Worm (Caenorhabditis elegans) whole organism, young adult: ENCODE data around the gene T01H10.11.

ENCODE experiments used
- B0019.2 ChIP-seq: fragments of 200-800 bp; sonication (Bioruptor generic); conservative IDR thresholded peaks from 2 replicates; pipeline ENCODE4 v1.3.6; 2022; ENCODE audit warnings: missing genetic modification reagents, missing genetic modification characterization, missing compliant biosample characterization
- B0035.1 ChIP-seq: sonication (generic microtip); optimal IDR thresholded peaks from 2 replicates; lab custom pipeline; 2016; ENCODE audit warnings: missing genetic modification characterization, mild to moderate bottlenecking, missing compliant biosample characterization, missing genotype, missing genetic modification reagents
- B0336.3 ChIP-seq: fragments of 200-800 bp; sonication (Bioruptor generic); IDR thresholded peaks from 2 replicates; pipeline ENCODE4 v1.3.6; 2022; ENCODE audit warnings: missing genetic modification characterization, missing compliant biosample characterization
- C06A6.2 ChIP-seq: fragments of 200-800 bp; sonication (Bioruptor generic); conservative IDR thresholded peaks from 2 replicates; pipeline ENCODE4 v1.3.6; 2022; ENCODE audit warnings: missing genetic modification characterization, missing compliant biosample characterization
- D2030.7 ChIP-seq: fragments of 200-800 bp; sonication (Bioruptor generic); IDR thresholded peaks from 2 replicates; pipeline ENCODE4 v1.3.6; 2022; ENCODE audit warnings: missing genetic modification reagents, missing genetic modification characterization, missing compliant biosample characterization
- F23B12.7 ChIP-seq: sonication (generic microtip); optimal IDR thresholded peaks from 2 replicates; lab custom pipeline; 2017; ENCODE audit warnings: missing genetic modification characterization, mild to moderate bottlenecking, missing compliant biosample characterization, antibody characterized with exemption, moderate library complexity; ENCODE audit not compliant: insufficient read depth
- F33H1.4 ChIP-seq: fragments of 200-800 bp; sonication (Bioruptor generic); IDR thresholded peaks from 2 replicates; pipeline ENCODE4 v1.3.6; 2022; ENCODE audit warnings: missing genetic modification reagents, missing genetic modification characterization, missing compliant biosample characterization
- F37B4.10 ChIP-seq: fragments of 200-800 bp; sonication (Bioruptor generic); IDR thresholded peaks from 2 replicates; pipeline ENCODE4 v1.3.6; 2022; ENCODE audit warnings: missing genetic modification characterization, missing compliant biosample characterization
- F39B2.1 ChIP-seq: fragments of 200-800 bp; sonication (Bioruptor generic); IDR thresholded peaks from 2 replicates; pipeline ENCODE4 v1.3.6; 2022; ENCODE audit warnings: missing genetic modification reagents, missing genetic modification characterization, missing compliant biosample characterization
- F49E8.2 ChIP-seq: sonication (generic microtip); optimal IDR thresholded peaks from 3 replicates; lab custom pipeline; 2017; ENCODE audit warnings: missing genetic modification characterization, mild to moderate bottlenecking, missing compliant biosample characterization, antibody characterized with exemption, moderate library complexity; ENCODE audit not compliant: insufficient read depth
- F57A8.1 ChIP-seq: fragments of 200-800 bp; sonication (Bioruptor generic); optimal IDR thresholded peaks from 2 replicates; lab custom pipeline; 2018; ENCODE audit warnings: mild to moderate bottlenecking, missing genetic modification characterization, moderate library complexity, missing compliant biosample characterization
- Y53F4B.3 ChIP-seq: fragments of 200-800 bp; sonication (Bioruptor generic); IDR thresholded peaks from 2 replicates; pipeline ENCODE4 v1.3.6; 2022; ENCODE audit warnings: missing genetic modification reagents, missing genetic modification characterization, missing compliant biosample characterization
- Y56A3A.18 ChIP-seq: fragments of 200-800 bp; sonication (Bioruptor generic); IDR thresholded peaks from 2 replicates; pipeline ENCODE4 v1.3.6; 2022; ENCODE audit warnings: missing genetic modification reagents, missing genetic modification characterization, missing compliant biosample characterization
- Y95B8A.8 ChIP-seq: fragments of 200-800 bp; sonication (Bioruptor generic); IDR thresholded peaks from 2 replicates; pipeline ENCODE4 v1.3.6; 2022; ENCODE audit warnings: missing genetic modification reagents, missing genetic modification characterization, missing compliant biosample characterization
- ama-1 ChIP-seq, 3 experiments: fragments of 150-350 bp in 1 of 3; sonication (generic microtip) in 2 of 3; optimal IDR thresholded peaks; 2 replicates each; lab custom pipeline; 2014 to 2018; ENCODE audit warnings: missing biosample characterization in 2 of 3, missing genetic modification characterization in 2 of 3, missing genetic modification reagents in 2 of 3
- athp-1 ChIP-seq: sonication (generic microtip); optimal IDR thresholded peaks from 2 replicates; lab custom pipeline; 2017; ENCODE audit warnings: mild to moderate bottlenecking, missing genetic modification characterization, missing compliant biosample characterization
- attf-3 ChIP-seq: fragments of 200-800 bp; sonication (Bioruptor generic); conservative IDR thresholded peaks from 2 replicates; pipeline ENCODE4 v1.3.6; 2022; ENCODE audit warnings: missing genetic modification reagents, missing genetic modification characterization, missing compliant biosample characterization
- cebp-2 ChIP-seq: fragments of 200-800 bp; sonication (Bioruptor generic); IDR thresholded peaks from 2 replicates; pipeline ENCODE4 v1.3.6; 2022; ENCODE audit warnings: missing genetic modification characterization, missing compliant biosample characterization
- ceh-27 ChIP-seq: fragments of 200-800 bp; sonication (Bioruptor generic); optimal IDR thresholded peaks from 2 replicates; lab custom pipeline; 2018; ENCODE audit warnings: mild to moderate bottlenecking, missing genetic modification characterization, moderate library complexity, missing compliant biosample characterization
- ceh-58 ChIP-seq: fragments of 200-800 bp; sonication (Bioruptor generic); IDR thresholded peaks from 2 replicates; pipeline ENCODE4 v1.3.6; 2022; ENCODE audit warnings: missing genetic modification characterization, missing compliant biosample characterization
- dox-1 ChIP-seq: fragments of 200-800 bp; sonication (Bioruptor generic); IDR thresholded peaks from 2 replicates; pipeline ENCODE4 v1.3.6; 2022; ENCODE audit warnings: missing genetic modification reagents, missing genetic modification characterization, missing compliant biosample characterization
- egrh-3 ChIP-seq: fragments of 200-800 bp; sonication (Bioruptor generic); IDR thresholded peaks from 2 replicates; pipeline ENCODE4 v1.3.6; 2022; ENCODE audit warnings: missing genetic modification reagents, missing genetic modification characterization, missing compliant biosample characterization
- ekl-4 ChIP-seq: fragments of 200-800 bp; sonication (Bioruptor generic); IDR thresholded peaks from 2 replicates; pipeline ENCODE4 v1.3.6; 2022; ENCODE audit warnings: missing genetic modification reagents, missing genetic modification characterization, missing compliant biosample characterization
- ets-4 ChIP-seq: fragments of 200-800 bp; sonication (Bioruptor generic); optimal IDR thresholded peaks from 2 replicates; lab custom pipeline; 2018; ENCODE audit warnings: mild to moderate bottlenecking, missing genetic modification characterization, missing compliant biosample characterization
- gei-17 ChIP-seq: fragments of 200-800 bp; sonication (Bioruptor generic); optimal IDR thresholded peaks from 2 replicates; lab custom pipeline; 2018; ENCODE audit warnings: mild to moderate bottlenecking, missing genetic modification characterization, missing compliant biosample characterization
- hlh-12 ChIP-seq: sonication (generic microtip); optimal IDR thresholded peaks from 2 replicates; lab custom pipeline; 2016; ENCODE audit warnings: missing genetic modification characterization, missing compliant biosample characterization
- hrde-1 ChIP-seq: sonication (generic microtip); optimal IDR thresholded peaks from 2 replicates; lab custom pipeline; 2016; ENCODE audit warnings: missing genetic modification characterization, mild to moderate bottlenecking, missing compliant biosample characterization, moderate library complexity, missing genotype, missing genetic modification reagents, borderline replicate concordance
- lir-1 ChIP-seq: fragments of 200-800 bp; sonication (Bioruptor generic); conservative IDR thresholded peaks from 2 replicates; pipeline ENCODE4 v1.3.6; 2022; ENCODE audit warnings: missing genetic modification reagents, missing genetic modification characterization, missing compliant biosample characterization
- lsl-1 ChIP-seq: fragments of 200-800 bp; sonication (Bioruptor generic); optimal IDR thresholded peaks from 2 replicates; lab custom pipeline; 2018; ENCODE audit warnings: mild to moderate bottlenecking, missing genetic modification characterization, moderate library complexity, missing compliant biosample characterization
- lsy-27 ChIP-seq: sonication (generic microtip); optimal IDR thresholded peaks from 2 replicates; lab custom pipeline; 2017; ENCODE audit warnings: missing genetic modification characterization, mild to moderate bottlenecking, missing compliant biosample characterization, antibody characterized with exemption, missing genotype, borderline replicate concordance; ENCODE audit not compliant: insufficient read depth
- mcd-1 ChIP-seq: fragments of 200-800 bp; sonication (Bioruptor generic); IDR thresholded peaks from 2 replicates; pipeline ENCODE4 v1.3.6; 2022; ENCODE audit warnings: missing genetic modification reagents, missing genetic modification characterization, missing compliant biosample characterization
- mel-28 ChIP-seq: sonication (generic microtip); optimal IDR thresholded peaks from 2 replicates; lab custom pipeline; 2016; ENCODE audit warnings: borderline replicate concordance, mild to moderate bottlenecking, missing genetic modification characterization, missing compliant biosample characterization
- mxl-1 ChIP-seq: sonication (generic microtip); optimal IDR thresholded peaks from 2 replicates; lab custom pipeline; 2016; ENCODE audit warnings: missing genetic modification characterization, missing compliant biosample characterization
- nfya-1 ChIP-seq: sonication (generic microtip); optimal IDR thresholded peaks from 2 replicates; lab custom pipeline; 2017; ENCODE audit warnings: antibody characterized with exemption, missing compliant biosample characterization, missing genetic modification characterization, borderline replicate concordance; ENCODE audit not compliant: insufficient read depth
- nfyb-1 ChIP-seq: fragments of 200-800 bp; sonication (Bioruptor generic); IDR thresholded peaks from 2 replicates; pipeline ENCODE4 v1.3.6; 2022; ENCODE audit warnings: missing genetic modification reagents, missing genetic modification characterization, missing compliant biosample characterization
- nhr-27 ChIP-seq: fragments of 200-800 bp; sonication (Bioruptor generic); optimal IDR thresholded peaks from 2 replicates; lab custom pipeline; 2018; ENCODE audit warnings: mild to moderate bottlenecking, missing genetic modification characterization, moderate library complexity, missing compliant biosample characterization
- pbrm-1 ChIP-seq: fragments of 200-800 bp; sonication (Bioruptor generic); IDR thresholded peaks from 2 replicates; pipeline ENCODE4 v1.3.6; 2022; ENCODE audit warnings: missing genetic modification reagents, missing genetic modification characterization, missing compliant biosample characterization
- rcor-1 ChIP-seq: fragments of 200-800 bp; sonication (Bioruptor generic); IDR thresholded peaks from 2 replicates; pipeline ENCODE4 v1.3.6; 2022; ENCODE audit warnings: missing genetic modification reagents, missing genetic modification characterization, missing compliant biosample characterization
- rpc-1 ChIP-seq, 2 experiments: fragments of 150-350 bp in 1 of 2; sonication (generic microtip) in 1 of 2; optimal IDR thresholded peaks; 2 replicates each; lab custom pipeline; 2014 to 2018; ENCODE audit warnings: missing biosample characterization in 1 of 2, missing genetic modification characterization in 1 of 2, missing genetic modification reagents in 1 of 2, missing genotype in 1 of 2
- snpc-1.1 ChIP-seq: sonication (generic microtip); optimal IDR thresholded peaks from 2 replicates; lab custom pipeline; 2017; ENCODE audit warnings: missing genetic modification characterization, mild to moderate bottlenecking, missing compliant biosample characterization, antibody characterized with exemption, moderate library complexity, missing genotype, missing genetic modification reagents; ENCODE audit not compliant: insufficient read depth
- snpc-3.4 ChIP-seq: sonication (generic microtip); optimal IDR thresholded peaks from 2 replicates; lab custom pipeline; 2017; ENCODE audit warnings: missing genetic modification characterization, mild to moderate bottlenecking, missing compliant biosample characterization, antibody characterized with exemption, moderate library complexity, missing genotype, missing genetic modification reagents
- sptf-2 ChIP-seq: fragments of 200-800 bp; sonication (Bioruptor generic); optimal IDR thresholded peaks from 2 replicates; lab custom pipeline; 2018; ENCODE audit warnings: mild to moderate bottlenecking, missing genetic modification characterization, missing compliant biosample characterization
- tbx-9 ChIP-seq: sonication (generic microtip); optimal IDR thresholded peaks from 2 replicates; lab custom pipeline; 2016; ENCODE audit warnings: borderline replicate concordance, missing genetic modification characterization, inconsistent platforms, missing compliant biosample characterization
- ztf-18 ChIP-seq: sonication (generic microtip); optimal IDR thresholded peaks from 2 replicates; lab custom pipeline; 2016; ENCODE audit warnings: missing genotype, mild to moderate bottlenecking, missing genetic modification characterization, missing compliant biosample characterization
- ztf-22 ChIP-seq: fragments of 200-800 bp; sonication (Bioruptor generic); optimal IDR thresholded peaks from 2 replicates; lab custom pipeline; 2018; ENCODE audit warnings: mild to moderate bottlenecking, missing genetic modification characterization, moderate library complexity, missing compliant biosample characterization
- ztf-26 ChIP-seq: sonication (generic microtip); optimal IDR thresholded peaks from 2 replicates; lab custom pipeline; 2017; ENCODE audit warnings: missing genetic modification characterization, missing compliant biosample characterization

T01H10.11 gene

DNA sequence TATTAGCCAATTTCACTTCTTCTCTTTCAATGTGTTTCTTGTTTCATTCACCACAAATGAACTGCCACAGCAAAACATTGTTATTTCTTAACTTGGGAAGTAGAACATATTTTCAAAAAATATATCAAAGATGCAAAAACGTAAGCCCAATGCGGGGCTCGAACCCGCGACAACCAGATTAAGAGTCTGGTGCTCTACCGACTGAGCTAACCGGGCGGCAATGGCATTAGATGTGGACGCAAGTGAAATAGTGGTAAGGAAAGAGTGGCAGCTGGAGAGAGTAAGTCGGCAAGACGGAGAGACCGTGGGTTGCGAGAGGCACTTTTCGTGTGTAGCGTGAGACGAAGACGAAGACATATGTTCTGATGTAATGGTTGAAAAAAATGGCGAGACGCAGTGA, 17.2 kb upstream of the T01H10.11 start (continued):
- TF ChIP-seq B0019.2 (no peak; the same call in 1 of the 2 replicates), tbx-9 (tag; lab: Kevin White, UChicago) (peak; percentile 73), snpc-1.1 (tag; lab: Kevin White, UChicago) (peak; percentile 26), nfya-1 (tag; lab: Kevin White, UChicago) (no peak), Y53F4B.3 (GFP tag; lab: Robert Waterston, UW) (peak; percentile 84), ets-4 (GFP tag; lab: Kevin White, UChicago) (peak; percentile 59), rcor-1 (GFP tag; lab: Robert Waterston, UW) (peak; percentile 89), egrh-3 (GFP tag; lab: Robert Waterston, UW) (no peak; the same call in 1 of the 2 replicates), attf-3 (GFP tag; lab: Robert Waterston, UW) (peak; percentile 40; the same call in 1 of the 2 replicates), hrde-1 (peak; percentile 47), B0336.3 (GFP tag; lab: Robert Waterston, UW) (no peak), C06A6.2 (GFP tag; lab: Robert Waterston, UW) (peak; percentile 67), gei-17 (GFP tag; lab: Kevin White, UChicago) (peak; percentile 84), Y56A3A.18 (peak; percentile 96), sptf-2 (GFP tag; lab: Kevin White, UChicago) (no peak), mcd-1 (GFP tag; lab: Robert Waterston, UW) (peak; percentile 72), B0035.1 (tag; lab: Kevin White, UChicago) (peak; percentile 88), ceh-27 (GFP tag; lab: Kevin White, UChicago) (peak; percentile 91), F23B12.7 (tag; lab: Kevin White, UChicago) (peak; percentile 80), F49E8.2 (tag; lab: Kevin White, UChicago) (no peak), mel-28 (tag; lab: Kevin White, UChicago) (peak; percentile 80), mxl-1 (tag; lab: Kevin White, UChicago) (peak; percentile 91), cebp-2 (GFP tag; lab: Robert Waterston, UW) (peak; percentile 97), lsl-1 (GFP tag; lab: Kevin White, UChicago) (no peak), rpc-1 (optimal IDR thresholded peaks at IDR 0.05; lab: Kevin White, UChicago) (peak; percentile 97), rpc-1 (tag; optimal IDR thresholded peaks at IDR 0.05; lab: Kevin White, UChicago) (peak; percentile 99), D2030.7 (GFP tag; lab: Robert Waterston, UW) (peak; percentile 78), hlh-12 (tag; lab: Kevin White, UChicago) (peak; percentile 87), ztf-18 (tag; lab: Kevin White, UChicago) (peak; percentile 81), F33H1.4 (no peak), Y95B8A.8 (GFP tag; lab: Robert Waterston, UW) (peak; percentile 70; the same call in 1 of the 2 replicates), dox-1 (GFP tag; lab: Robert Waterston, UW) (no peak; the same call in 1 of the 2 replicates), snpc-3.4 (peak; percentile 80), nfyb-1 (GFP tag; lab: Robert Waterston, UW) (peak; percentile 93), lsy-27 (tag; lab: Kevin White, UChicago) (no peak), athp-1 (tag; lab: Kevin White, UChicago) (peak; percentile 32), pbrm-1 (GFP tag; lab: Robert Waterston, UW) (peak; percentile 90), F37B4.10 (GFP tag; lab: Robert Waterston, UW) (0 out of 2 replicates have a peak, but pooled peaks have one; percentile 60), ztf-22 (peak; percentile 64), ceh-58 (no peak), F39B2.1 (no peak), ekl-4 (GFP tag; lab: Robert Waterston, UW) (peak; percentile 88), ztf-26 (tag; lab: Kevin White, UChicago) (peak; percentile 92), nhr-27 (tag; lab: Kevin White, UChicago) (peak; percentile 93), lir-1 (GFP tag; lab: Robert Waterston, UW) (peak; percentile 10; the same call in 1 of the 2 replicates), F57A8.1 (no peak), ama-1 (optimal IDR thresholded peaks at IDR 0.05; lab: Kevin White, UChicago) (no peak), ama-1 (GFP tag; optimal IDR thresholded peaks at IDR 0.05; lab: Kevin White, UChicago) (peak in 1 of 2 experiments; percentile 90)
